Worm (Caenorhabditis elegans) whole organism, late embryonic: ENCODE measurements around the gene osg-1.

ENCODE experiments used
- C38D4.7 ChIP-seq: fragments of 200-800 bp; sonication (Bioruptor generic); optimal IDR thresholded peaks from 2 replicates; lab custom pipeline; 2018; ENCODE audit warnings: mild to moderate bottlenecking, missing genetic modification characterization, moderate library complexity, missing compliant biosample characterization
- F13H6.1 ChIP-seq: sonication (generic microtip); optimal IDR thresholded peaks from 2 replicates; lab custom pipeline; 2016; ENCODE audit warnings: missing genetic modification characterization, missing compliant biosample characterization
- K02D7.2 ChIP-seq: sonication (generic microtip); optimal IDR thresholded peaks from 2 replicates; lab custom pipeline; 2017; ENCODE audit warnings: mild to moderate bottlenecking, missing genetic modification characterization, missing compliant biosample characterization
- K09A11.1 ChIP-seq: sonication (generic microtip); optimal IDR thresholded peaks from 2 replicates; lab custom pipeline; 2017; ENCODE audit warnings: antibody characterized with exemption, mild to moderate bottlenecking, missing genetic modification characterization, missing compliant biosample characterization; ENCODE audit not compliant: insufficient read depth
- Y22D7AL.16 ChIP-seq: sonication (generic microtip); optimal IDR thresholded peaks from 2 replicates; lab custom pipeline; 2016; ENCODE audit warnings: missing genetic modification characterization, missing compliant biosample characterization
- ama-1 ChIP-seq: fragments of 150-350 bp; optimal IDR thresholded peaks from 2 replicates; lab custom pipeline; 2014
- ceh-19 ChIP-seq: fragments of 200-800 bp; sonication (Bioruptor generic); optimal IDR thresholded peaks from 2 replicates; lab custom pipeline; 2018; ENCODE audit warnings: mild to moderate bottlenecking, missing genetic modification characterization, missing compliant biosample characterization
- ceh-22 ChIP-seq: sonication (generic microtip); optimal IDR thresholded peaks from 2 replicates; lab custom pipeline; 2017; ENCODE audit warnings: missing biosample characterization, missing genetic modification characterization
- ceh-24 ChIP-seq: sonication (generic microtip); optimal IDR thresholded peaks from 2 replicates; lab custom pipeline; 2016; ENCODE audit warnings: mild to moderate bottlenecking, missing genetic modification characterization, missing compliant biosample characterization
- ceh-45 ChIP-seq: fragments of 200-800 bp; sonication (Bioruptor generic); IDR thresholded peaks from 2 replicates; pipeline ENCODE4 v1.3.6; 2022; ENCODE audit warnings: missing genetic modification reagents, missing genetic modification characterization, missing compliant biosample characterization
- elt-4 ChIP-seq: sonication (generic microtip); optimal IDR thresholded peaks from 2 replicates; lab custom pipeline; 2016; ENCODE audit warnings: missing genetic modification characterization, missing compliant biosample characterization
- ets-4 ChIP-seq: sonication (generic microtip); optimal IDR thresholded peaks from 2 replicates; lab custom pipeline; 2016; ENCODE audit warnings: missing genetic modification characterization, missing compliant biosample characterization
- gmeb-2 ChIP-seq: sonication (generic microtip); optimal IDR thresholded peaks from 2 replicates; lab custom pipeline; 2016; ENCODE audit warnings: missing genetic modification characterization, inconsistent platforms, missing compliant biosample characterization
- hlh-15 ChIP-seq: sonication (generic microtip); optimal IDR thresholded peaks from 2 replicates; lab custom pipeline; 2016; ENCODE audit warnings: missing genetic modification characterization, missing compliant biosample characterization
- hlh-6 ChIP-seq: sonication (generic microtip); optimal IDR thresholded peaks from 2 replicates; lab custom pipeline; 2016; ENCODE audit warnings: missing genotype, missing genetic modification characterization, missing compliant biosample characterization
- hlh-8 ChIP-seq: sonication (generic microtip); optimal IDR thresholded peaks from 2 replicates; lab custom pipeline; 2016; ENCODE audit warnings: missing genotype, missing genetic modification characterization, missing compliant biosample characterization
- lin-11 ChIP-seq: fragments of 200-800 bp; sonication (Bioruptor generic); optimal IDR thresholded peaks from 2 replicates; lab custom pipeline; 2018; ENCODE audit warnings: mild to moderate bottlenecking, missing genetic modification characterization, missing compliant biosample characterization
- madf-2 ChIP-seq: sonication (generic microtip); optimal IDR thresholded peaks from 2 replicates; lab custom pipeline; 2017; ENCODE audit warnings: missing genetic modification characterization, missing compliant biosample characterization
- mec-3 ChIP-seq: sonication (generic microtip); optimal IDR thresholded peaks from 2 replicates; lab custom pipeline; 2016; ENCODE audit warnings: borderline replicate concordance, missing genetic modification characterization, missing compliant biosample characterization
- nhr-11 ChIP-seq: fragments of 150-350 bp; optimal IDR thresholded peaks from 2 replicates; lab custom pipeline; 2014; ENCODE audit warnings: missing biosample characterization, missing genetic modification characterization
- nhr-232 ChIP-seq: sonication (generic microtip); optimal IDR thresholded peaks from 2 replicates; lab custom pipeline; 2016; ENCODE audit warnings: missing genetic modification characterization, missing compliant biosample characterization
- odd-2 ChIP-seq: sonication (generic microtip); optimal IDR thresholded peaks from 2 replicates; lab custom pipeline; 2017; ENCODE audit warnings: antibody characterized with exemption, mild to moderate bottlenecking, missing genetic modification characterization, missing compliant biosample characterization
- pag-3 ChIP-seq: sonication (generic microtip); optimal IDR thresholded peaks from 2 replicates; lab custom pipeline; 2016; ENCODE audit warnings: missing compliant biosample characterization, missing genetic modification characterization, borderline replicate concordance
- pax-1 ChIP-seq: fragments of 150-350 bp; optimal IDR thresholded peaks from 2 replicates; lab custom pipeline; 2014; ENCODE audit warnings: missing biosample characterization, missing genetic modification characterization
- pha-2 ChIP-seq: sonication (generic microtip); optimal IDR thresholded peaks from 2 replicates; lab custom pipeline; 2017; ENCODE audit warnings: mild to moderate bottlenecking, missing genetic modification characterization, missing compliant biosample characterization
- pha-4 ChIP-seq: fragments of 150-350 bp; optimal IDR thresholded peaks from 2 replicates; lab custom pipeline; 2018; ENCODE audit warnings: missing biosample characterization, missing genetic modification reagents, missing genetic modification characterization
- pros-1 ChIP-seq: fragments of 150-350 bp; optimal IDR thresholded peaks from 2 replicates; lab custom pipeline; 2014; ENCODE audit warnings: missing biosample characterization, missing genetic modification reagents, missing genetic modification characterization
- ref-2 ChIP-seq: sonication (generic microtip); optimal IDR thresholded peaks from 2 replicates; lab custom pipeline; 2016; ENCODE audit warnings: missing genetic modification characterization, missing compliant biosample characterization
- sdc-2 ChIP-seq: sonication (generic microtip); optimal IDR thresholded peaks from 2 replicates; lab custom pipeline; 2016; ENCODE audit warnings: missing genotype, missing genetic modification characterization, missing compliant biosample characterization
- sox-2 ChIP-seq: fragments of 200-800 bp; sonication (Bioruptor generic); IDR thresholded peaks from 2 replicates; pipeline ENCODE4 v1.3.6; 2022; ENCODE audit warnings: missing genetic modification reagents, missing genetic modification characterization, missing compliant biosample characterization
- sox-4 ChIP-seq: sonication (generic microtip); optimal IDR thresholded peaks from 2 replicates; lab custom pipeline; 2017; ENCODE audit warnings: mild to moderate bottlenecking, missing genetic modification characterization, inconsistent platforms, missing compliant biosample characterization
- syd-9 ChIP-seq: sonication (generic microtip); optimal IDR thresholded peaks from 2 replicates; lab custom pipeline; 2016; ENCODE audit warnings: mild to moderate bottlenecking, missing genetic modification characterization, moderate library complexity, missing compliant biosample characterization
- tbx-7 ChIP-seq: sonication (generic microtip); optimal IDR thresholded peaks from 2 replicates; lab custom pipeline; 2016; ENCODE audit warnings: missing genotype, missing genetic modification characterization, missing compliant biosample characterization
- ttx-3 ChIP-seq: sonication (generic microtip); optimal IDR thresholded peaks from 2 replicates; lab custom pipeline; 2016; ENCODE audit warnings: missing genetic modification reagents, missing genetic modification characterization, missing compliant biosample characterization
- unc-42 ChIP-seq: sonication (generic microtip); optimal IDR thresholded peaks from 2 replicates; lab custom pipeline; 2016; ENCODE audit warnings: missing genotype, missing genetic modification characterization, missing compliant biosample characterization
- unc-55 ChIP-seq: sonication (generic microtip); optimal IDR thresholded peaks from 2 replicates; lab custom pipeline; 2017; ENCODE audit warnings: missing biosample characterization, missing genetic modification reagents, missing genetic modification characterization
- unc-86 ChIP-seq: sonication (generic microtip); optimal IDR thresholded peaks from 2 replicates; lab custom pipeline; 2016; ENCODE audit warnings: missing genetic modification characterization, missing compliant biosample characterization
- zip-5 ChIP-seq: sonication (generic microtip); optimal IDR thresholded peaks from 2 replicates; lab custom pipeline; 2016; ENCODE audit warnings: missing genetic modification characterization, missing compliant biosample characterization
- ztf-16 ChIP-seq: sonication (generic microtip); optimal IDR thresholded peaks from 2 replicates; lab custom pipeline; 2017; ENCODE audit warnings: missing genetic modification characterization, missing compliant biosample characterization

The osg-1 gene

DNA sequence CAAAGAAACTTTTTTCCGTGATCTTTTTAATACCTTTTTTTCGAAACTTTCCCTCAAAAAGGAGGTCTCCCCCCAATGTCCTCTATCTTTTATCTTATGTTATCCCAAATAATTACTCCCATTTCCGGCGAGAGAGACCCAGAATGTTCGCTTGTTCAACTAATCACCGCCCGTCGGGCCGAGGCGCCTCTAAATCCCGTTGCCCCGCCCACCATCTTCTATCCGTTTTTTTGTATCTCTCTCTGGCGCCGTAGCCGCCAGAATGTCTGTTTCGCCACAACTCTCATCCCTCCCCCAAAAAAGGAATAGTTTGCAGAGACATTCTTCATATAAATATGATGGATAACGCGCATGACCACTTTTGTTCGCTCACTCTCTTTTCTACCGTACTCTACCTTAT lies 14.7 kb upstream of the osg-1 start:
- TF ChIP-seq odd-2 (no peak), ama-1 (no peak), ceh-45 (no peak), K02D7.2 (no peak), sox-2 (GFP tag; lab: Robert Waterston, UW) (no peak), nhr-232 (tag; lab: Kevin White, UChicago) (no peak), pax-1 (no peak), gmeb-2 (tag; lab: Kevin White, UChicago) (no peak)

DNA sequence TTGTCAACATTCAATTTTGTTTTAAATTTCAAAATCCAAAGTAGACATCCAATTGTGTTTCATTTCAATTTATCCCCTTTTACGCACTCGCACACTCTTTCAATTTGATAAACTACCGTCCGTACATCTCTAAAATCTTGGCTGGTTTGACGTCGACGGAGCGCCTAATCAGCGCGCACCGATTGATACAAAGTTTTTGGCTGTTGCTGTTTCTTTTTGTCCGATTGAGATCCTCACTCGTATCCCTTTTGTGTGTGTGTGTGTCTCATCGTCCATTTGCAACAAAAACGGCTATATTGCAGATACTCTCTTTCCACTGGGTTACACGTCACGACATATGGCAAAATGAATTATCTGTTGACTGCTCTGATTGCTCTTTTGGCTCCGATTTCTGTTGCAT lies 13.2 kb upstream of the osg-1 start, which contains the start of gene lon-1:
Gene lon-1 (plus strand): TSS at position 301 of the 400 bp plus-strand sequence.
- TF ChIP-seq ceh-19 (no peak), lin-11 (no peak), ceh-24 (no peak), K09A11.1 (no peak), sdc-2 (tag; lab: Kevin White, UChicago) (no peak), gmeb-2 (tag; lab: Kevin White, UChicago) (no peak), unc-86 (tag; lab: Kevin White, UChicago) (no peak), mec-3 (tag; lab: Kevin White, UChicago) (no peak), F13H6.1 (no peak), zip-5 (no peak), sox-2 (GFP tag; lab: Robert Waterston, UW) (no peak), madf-2 (no peak), pha-4 (no peak), elt-4 (tag; lab: Kevin White, UChicago) (no peak), ref-2 (tag; lab: Kevin White, UChicago) (no peak), ceh-45 (no peak), C38D4.7 (no peak), hlh-8 (no peak)
- TF ChIP-seq, all 69 proteins: peak for 0

DNA sequence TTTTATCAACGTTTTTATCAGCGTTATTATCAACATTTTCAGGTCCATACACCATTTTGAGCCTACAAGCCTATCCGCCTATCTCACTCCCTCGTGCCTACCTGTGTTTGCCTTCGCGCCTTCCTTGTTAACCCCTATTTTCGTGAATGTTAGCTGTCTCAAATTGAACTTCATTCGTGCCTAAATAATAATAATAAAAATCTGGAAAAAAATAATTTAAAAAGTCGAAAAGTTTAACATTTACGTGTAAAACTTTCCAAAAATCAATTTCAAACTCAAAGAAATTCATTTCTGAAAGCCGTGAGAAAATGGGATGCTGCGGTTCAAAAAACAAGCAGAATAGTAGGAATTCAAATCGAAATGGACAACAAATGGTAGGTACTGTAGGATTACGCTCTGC lies 9.3 kb upstream of the osg-1 start, which contains the start of gene R02F2.10:
Gene R02F2.10 (plus strand): TSS at position 301 of the 400 bp plus-strand sequence.
- TF ChIP-seq zip-5 (no peak), hlh-6 (tag; lab: Kevin White, UChicago) (no peak), unc-55 (GFP tag; lab: Kevin White, UChicago) (no peak), unc-42 (tag; lab: Kevin White, UChicago) (no peak), sox-4 (tag; lab: Kevin White, UChicago) (no peak), gmeb-2 (tag; lab: Kevin White, UChicago) (no peak)

DNA sequence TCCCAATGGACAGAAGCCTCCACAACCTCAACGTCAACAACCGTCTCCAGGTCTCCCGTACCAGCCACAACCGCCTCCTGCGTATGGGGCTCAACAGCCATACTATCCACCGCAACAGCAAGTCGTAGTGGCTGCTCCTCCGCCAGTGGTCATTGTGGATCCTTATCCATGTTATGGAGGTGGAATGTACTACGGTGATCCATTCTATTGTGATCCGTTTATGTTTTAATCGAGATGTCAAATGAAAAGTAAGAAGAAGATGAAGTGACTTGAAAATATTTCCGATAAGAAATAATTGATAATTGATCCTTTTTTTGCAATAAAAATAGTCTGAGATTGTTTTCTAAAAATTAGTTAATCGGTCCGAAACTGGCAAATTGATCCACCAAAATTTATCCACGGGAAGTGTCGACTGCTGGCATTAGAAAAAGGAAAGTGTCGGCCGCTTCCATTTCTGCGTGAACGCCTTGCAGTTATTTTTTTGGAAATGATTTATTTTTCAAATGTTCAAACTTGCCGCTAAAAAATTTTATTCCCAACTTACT lies 8.5 kb upstream of the osg-1 start, which contains the start of the genes R02F2.6 and R02F2.5:
Gene R02F2.6 (minus strand): TSS at position 101 of the 545 bp plus-strand sequence.
Gene R02F2.5 (plus strand): TSS at position 495 of the 545 bp plus-strand sequence.
- TF ChIP-seq syd-9 (tag; lab: Kevin White, UChicago), result no peak
- no peak for TF ChIP-seq pax-1
- TF ChIP-seq ceh-22, result no peak
- TF ChIP-seq nhr-232 (tag; lab: Kevin White, UChicago), result no peak
- no peak for TF ChIP-seq ets-4 (tag; lab: Kevin White, UChicago)
- TF ChIP-seq, all 69 proteins: peak for 0

DNA sequence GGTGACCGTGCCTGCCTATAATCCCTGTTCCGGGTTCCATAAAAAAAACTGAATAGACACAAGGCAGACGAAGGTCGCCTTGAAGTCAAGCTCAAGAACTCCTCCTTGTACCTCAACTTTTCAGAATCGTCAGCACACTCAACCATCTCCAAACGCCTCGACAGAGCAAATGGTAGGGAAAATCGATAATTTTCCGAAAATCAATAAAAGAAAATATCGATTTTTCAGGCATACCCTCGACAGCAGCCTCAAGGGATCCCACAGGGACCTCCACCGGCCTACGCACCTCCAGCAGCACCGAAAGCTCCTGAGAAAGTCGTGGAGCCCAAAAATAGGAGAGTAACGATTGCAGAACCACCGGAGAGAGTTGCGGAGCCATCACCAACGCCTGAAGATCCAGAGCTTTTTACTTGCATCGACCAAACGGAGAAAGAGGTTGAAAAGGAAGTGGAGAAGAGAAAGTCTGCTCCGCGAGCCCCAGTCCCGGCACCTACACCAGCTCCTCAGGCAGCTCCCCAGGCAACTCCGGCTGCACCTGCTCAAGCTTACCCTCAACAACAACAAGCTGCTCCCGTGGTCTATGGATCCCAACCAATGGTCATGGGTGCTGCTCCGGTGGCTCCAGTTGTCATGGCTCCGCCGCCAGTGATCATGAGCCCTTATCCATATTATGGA lies 7.7 kb upstream of the osg-1 start:
- TF ChIP-seq mec-3 (tag; lab: Kevin White, UChicago), result no peak
- no peak for TF ChIP-seq ttx-3 (tag; lab: Kevin White, UChicago)
- TF ChIP-seq pag-3, result no peak
- TF ChIP-seq unc-86 (tag; lab: Kevin White, UChicago), result no peak
- TF ChIP-seq nhr-11 (tag; lab: Kevin White, UChicago), result no peak
- TF ChIP-seq pros-1 (tag; lab: Kevin White, UChicago), result no peak
- no peak for TF ChIP-seq tbx-7 (tag; lab: Kevin White, UChicago)
- no peak for TF ChIP-seq gmeb-2 (tag; lab: Kevin White, UChicago)
- no peak for TF ChIP-seq hlh-15 (tag; lab: Kevin White, UChicago)
- TF ChIP-seq pha-2 (tag; lab: Kevin White, UChicago), result no peak
- TF ChIP-seq sox-2 (GFP tag; lab: Robert Waterston, UW), result no peak
- no peak for TF ChIP-seq K09A11.1
- TF ChIP-seq pax-1, result no peak
- no peak for TF ChIP-seq ztf-16
- no peak for TF ChIP-seq Y22D7AL.16 (tag; lab: Kevin White, UChicago)
